Worm (Caenorhabditis elegans) whole organism, L2 larva: ENCODE measurements around the gene enol-1.

Experiments used
- R02D3.7 ChIP-seq: fragments of 150-350 bp; optimal IDR thresholded peaks from 2 replicates; lab custom pipeline; 2014; ENCODE audit warnings: missing biosample characterization, missing genetic modification characterization
- nhr-12 ChIP-seq: fragments of 150-350 bp; optimal IDR thresholded peaks from 2 replicates; lab custom pipeline; 2014; ENCODE audit warnings: missing biosample characterization, missing genetic modification characterization
- nhr-237 ChIP-seq: fragments of 150-350 bp; optimal IDR thresholded peaks from 2 replicates; lab custom pipeline; 2014; ENCODE audit warnings: missing biosample characterization, missing genetic modification characterization
- unc-55 ChIP-seq: fragments of 150-350 bp; sonication (generic microtip); optimal IDR thresholded peaks from 3 replicates; lab custom pipeline; 2014; ENCODE audit warnings: missing biosample characterization, missing genetic modification reagents, missing genetic modification characterization

- TF ChIP-seq R02D3.7 (tag; lab: Kevin White, UChicago) (no peak), unc-55 (GFP tag; lab: Kevin White, UChicago) (no peak), nhr-12 (no peak), nhr-237 (tag; lab: Kevin White, UChicago) (no peak)
Observed at ce11 chrII:8929771-8930170, 1.0 kb upstream of the enol-1 start, which contains the start of gene mrpl-50.
